Fruit fly (Drosophila melanogaster) whole organism, embryonic: Measurements from ENCODE around the gene Gdh.
A peak's percentile ranks its signal among the peaks of the same experiment; 100 is the strongest.

ENCODE experiments used
- CG1024 ChIP-seq: fragments of 200-800 bp; sonication (Bioruptor generic); IDR thresholded peaks from 2 replicates; pipeline ENCODE4 v1.3.6; 2022; ENCODE audit warnings: missing biosample characterization, missing genetic modification characterization
- CG10267 ChIP-seq: fragments of 200-800 bp; sonication (Bioruptor generic); optimal IDR thresholded peaks from 2 replicates; lab custom pipeline; 2018; ENCODE audit warnings: missing biosample characterization, mild to moderate bottlenecking, missing genetic modification characterization, moderate library complexity
- CG11723 ChIP-seq: fragments of 200-800 bp; sonication (Bioruptor generic); optimal IDR thresholded peaks from 2 replicates; lab custom pipeline; 2017; ENCODE audit warnings: missing biosample characterization, mild to moderate bottlenecking, missing genetic modification characterization
- CG12391 ChIP-seq: fragments of 200-800 bp; sonication (Bioruptor generic); optimal IDR thresholded peaks from 3 replicates; lab custom pipeline; 2018; ENCODE audit warnings: missing biosample characterization, mild to moderate bottlenecking, missing genetic modification characterization, moderate library complexity
- CG13287 ChIP-seq: fragments of 200-800 bp; sonication (Bioruptor generic); IDR thresholded peaks from 2 replicates; pipeline ENCODE4 v1.3.6; 2022; ENCODE audit warnings: missing biosample characterization, missing genetic modification characterization; ENCODE audit not compliant: partially characterized antibody
- CG15514 ChIP-seq: fragments of 200-800 bp; sonication (Bioruptor generic); optimal IDR thresholded peaks from 3 replicates; lab custom pipeline; 2017; ENCODE audit warnings: missing biosample characterization, missing genetic modification characterization, mild to moderate bottlenecking, moderate library complexity, missing genetic modification reagents
- CG15601 ChIP-seq: fragments of 200-800 bp; sonication (Bioruptor generic); optimal IDR thresholded peaks from 3 replicates; lab custom pipeline; 2019; ENCODE audit warnings: missing biosample characterization, mild to moderate bottlenecking, missing genetic modification characterization, moderate library complexity
- CG16813 ChIP-seq: fragments of 200-800 bp; sonication (Bioruptor generic); IDR thresholded peaks from 3 replicates; pipeline ENCODE4 v1.3.6; 2022; ENCODE audit warnings: missing biosample characterization, missing genetic modification characterization; ENCODE audit not compliant: partially characterized antibody
- CG17186 ChIP-seq: fragments of 200-800 bp; sonication (Bioruptor generic); optimal IDR thresholded peaks from 3 replicates; lab custom pipeline; 2017; ENCODE audit warnings: missing biosample characterization, missing genetic modification reagents, missing genetic modification characterization
- CG18262 ChIP-seq: fragments of 200-800 bp; optimal IDR thresholded peaks from 3 replicates; lab custom pipeline; 2019; ENCODE audit warnings: missing biosample characterization, mild to moderate bottlenecking, missing genetic modification characterization, moderate library complexity
- CG2678 ChIP-seq: fragments of 200-800 bp; sonication (Bioruptor generic); optimal IDR thresholded peaks from 3 replicates; lab custom pipeline; 2019; ENCODE audit warnings: missing biosample characterization, mild to moderate bottlenecking, missing genetic modification characterization, moderate library complexity
- CG2889 ChIP-seq: fragments of 200-800 bp; sonication (Bioruptor generic); IDR thresholded peaks from 3 replicates; pipeline ENCODE4 v1.3.6; 2022; ENCODE audit warnings: missing biosample characterization, missing genetic modification characterization
- CG3163 ChIP-seq: fragments of 200-800 bp; sonication (Bioruptor generic); optimal IDR thresholded peaks from 3 replicates; lab custom pipeline; 2016; ENCODE audit warnings: missing biosample characterization, missing genetic modification characterization
- CG34422 ChIP-seq: fragments of 200-800 bp; sonication (Bioruptor generic); IDR thresholded peaks from 3 replicates; pipeline ENCODE4 v1.3.6; 2022; ENCODE audit warnings: missing biosample characterization, missing genetic modification characterization
- CG9797 ChIP-seq: fragments of 200-800 bp; sonication (Bioruptor generic); optimal IDR thresholded peaks from 3 replicates; lab custom pipeline; 2018; ENCODE audit warnings: missing biosample characterization, mild to moderate bottlenecking, missing genetic modification characterization
- D19A ChIP-seq: fragments of 200-800 bp; optimal IDR thresholded peaks from 3 replicates; lab custom pipeline; 2019; ENCODE audit warnings: missing biosample characterization, mild to moderate bottlenecking, missing genetic modification characterization, moderate library complexity
- Dip3 ChIP-seq: fragments of 200-800 bp; sonication (Bioruptor generic); optimal IDR thresholded peaks from 3 replicates; lab custom pipeline; 2016; ENCODE audit warnings: missing biosample characterization, missing genetic modification characterization
- H15 ChIP-seq: fragments of 200-800 bp; sonication (Bioruptor generic); IDR thresholded peaks from 3 replicates; pipeline ENCODE4 v1.3.6; 2022; ENCODE audit warnings: missing biosample characterization, missing genetic modification characterization
- H2.0 ChIP-seq: fragments of 200-800 bp; sonication (Bioruptor generic); IDR thresholded peaks from 2 replicates; pipeline ENCODE4 v1.3.6; 2022; ENCODE audit warnings: missing biosample characterization, missing genetic modification characterization
- Hmr ChIP-seq: fragments of 200-800 bp; sonication (Bioruptor generic); optimal IDR thresholded peaks from 3 replicates; lab custom pipeline; 2017; ENCODE audit warnings: mild to moderate bottlenecking, missing biosample characterization, missing genetic modification reagents, missing genetic modification characterization
- MBD-R2 ChIP-seq: fragments of 200-800 bp; sonication (Bioruptor generic); IDR thresholded peaks from 2 replicates; pipeline ENCODE4 v1.3.6; 2022; ENCODE audit warnings: missing biosample characterization, missing genetic modification characterization
- Mad ChIP-seq: fragments of 200-800 bp; sonication (Bioruptor generic); optimal IDR thresholded peaks from 2 replicates; lab custom pipeline; 2016; ENCODE audit warnings: missing biosample characterization, missing genetic modification characterization
- Med ChIP-seq: fragments of 200-800 bp; sonication (Bioruptor generic); peaks from one replicate; lab custom pipeline; 2016; ENCODE audit warnings: missing biosample characterization, missing genetic modification characterization, mild to moderate bottlenecking, inconsistent platforms, moderate library complexity
- NC2β ChIP-seq: fragments of 200-800 bp; sonication (Bioruptor generic); optimal IDR thresholded peaks from 2 replicates; lab custom pipeline; 2016; ENCODE audit warnings: missing biosample characterization, missing genetic modification characterization
- NK7.1 ChIP-seq: fragments of 200-800 bp; sonication (Bioruptor generic); optimal IDR thresholded peaks from 3 replicates; lab custom pipeline; 2016; ENCODE audit warnings: missing biosample characterization, missing genetic modification characterization
- Pdp1 ChIP-seq, 2 experiments: fragments of 200-800 bp; sonication (Bioruptor generic); optimal IDR thresholded peaks; 3 replicates each; lab custom pipeline; 2016; ENCODE audit warnings: missing biosample characterization in 2 of 2, missing genetic modification characterization in 2 of 2, mild to moderate bottlenecking in 1 of 2, moderate library complexity in 1 of 2
- Trl ChIP-seq, 3 experiments: fragments of >200 bp in 2 of 3; fragments of 200-800 bp in 1 of 3; sonication (Bioruptor generic) in 1 of 3; optimal IDR thresholded peaks; 2 replicates in 1 of 3; 3 replicates in 2 of 3; lab custom pipeline; 2016 to 2017; ENCODE audit warnings: missing biosample characterization in 1 of 3, missing genetic modification characterization in 1 of 3
- bcd ChIP-seq: fragments of 200-800 bp; sonication (Bioruptor generic); optimal IDR thresholded peaks from 2 replicates; lab custom pipeline; 2017; ENCODE audit warnings: missing biosample characterization, mild to moderate bottlenecking, missing genetic modification characterization
- cato ChIP-seq: fragments of 200-800 bp; sonication (Bioruptor generic); optimal IDR thresholded peaks from 2 replicates; lab custom pipeline; 2016; ENCODE audit warnings: missing biosample characterization, missing genetic modification characterization, borderline replicate concordance
- dmrt11E ChIP-seq: fragments of 200-800 bp; sonication (Bioruptor generic); optimal IDR thresholded peaks from 3 replicates; lab custom pipeline; 2018; ENCODE audit warnings: missing biosample characterization, mild to moderate bottlenecking, missing genetic modification characterization, moderate library complexity
- gce ChIP-seq: fragments of 200-800 bp; sonication (Bioruptor generic); IDR thresholded peaks from 3 replicates; pipeline ENCODE4 v1.3.6; 2022; ENCODE audit warnings: missing biosample characterization, missing genetic modification characterization
- lilli ChIP-seq: fragments of 200-800 bp; sonication (Bioruptor generic); optimal IDR thresholded peaks from 3 replicates; lab custom pipeline; 2016; ENCODE audit warnings: missing biosample characterization, missing genetic modification characterization
- nerfin-1 ChIP-seq: fragments of 200-800 bp; sonication (Bioruptor generic); optimal IDR thresholded peaks from 3 replicates; lab custom pipeline; 2019; ENCODE audit warnings: missing biosample characterization, mild to moderate bottlenecking, missing genetic modification characterization, moderate library complexity
- prd ChIP-seq, 3 experiments: fragments of >200 bp in 2 of 3; fragments of 200-800 bp in 1 of 3; sonication (Bioruptor generic) in 1 of 3; optimal IDR thresholded peaks in 2 of 3; IDR thresholded peaks in 1 of 3; 2 replicates in 2 of 3; 3 replicates in 1 of 3; pipeline versions ENCODE4 v1.3.6 to Lab custom; 2017 to 2022; ENCODE audit warnings: missing biosample characterization in 1 of 3, missing genetic modification characterization in 1 of 3
- salm ChIP-seq: fragments of 200-800 bp; sonication (Bioruptor generic); optimal IDR thresholded peaks from 2 replicates; lab custom pipeline; 2018; ENCODE audit warnings: missing biosample characterization, mild to moderate bottlenecking, missing genetic modification characterization
- sna ChIP-seq: fragments of 200-800 bp; sonication (Bioruptor generic); IDR thresholded peaks from 2 replicates; pipeline ENCODE4 v1.3.6; 2022; ENCODE audit warnings: missing biosample characterization, missing genetic modification characterization; ENCODE audit not compliant: partially characterized antibody
- tin ChIP-seq: fragments of 200-800 bp; sonication (Bioruptor generic); optimal IDR thresholded peaks from 3 replicates; lab custom pipeline; 2016; ENCODE audit warnings: missing biosample characterization, missing genetic modification characterization
- tio ChIP-seq: fragments of 200-800 bp; sonication (Bioruptor generic); optimal IDR thresholded peaks from 2 replicates; lab custom pipeline; 2017; ENCODE audit warnings: missing biosample characterization, missing genetic modification characterization, inconsistent platforms

Gene Gdh

dm6 chr3R:23931095-23931728 lies 11.7 kb downstream of the Gdh start, which contains the start of the genes Rpt2 and CG13599 (continued):
- TF ChIP-seq NC2β (GFP tag; lab: Kevin White, UChicago) (peak; percentile 14), nerfin-1 (peak; percentile 5), Pdp1 (GFP tag; optimal IDR thresholded peaks at IDR 0.05; lab: Kevin White, UChicago) (peak in 1 of 2 experiments; percentile 13), Med (peak; percentile 78), Mad (GFP tag; lab: Kevin White, UChicago) (peak; percentile 14), H15 (GFP tag; lab: Robert Waterston, UW) (no peak), CG3163 (GFP tag; lab: Kevin White, UChicago) (no peak), cato (GFP tag; lab: Kevin White, UChicago) (no peak), Dip3 (GFP tag; lab: Kevin White, UChicago) (no peak), CG16813 (GFP tag; lab: Robert Waterston, UW) (peak; percentile 59), CG10267 (tag; lab: Kevin White, UChicago) (peak; percentile 69), H2.0 (GFP tag; lab: Robert Waterston, UW) (no peak), CG15514 (GFP tag; lab: Kevin White, UChicago) (peak; percentile 50), prd (optimal IDR thresholded peaks at IDR 0.05; lab: Kevin White, UChicago) (no peak), prd (GFP tag; IDR thresholded peaks at IDR 0.05; lab: Robert Waterston, UW) (no peak), CG13287 (peak; percentile 70; the same call in 1 of the 2 replicates), dmrt11E (tag; lab: Kevin White, UChicago) (peak; percentile 17), CG1024 (GFP tag; lab: Robert Waterston, UW) (no peak), sna (no peak), CG2678 (tag; lab: Kevin White, UChicago) (no peak), tio (GFP tag; lab: Kevin White, UChicago) (no peak), tin (GFP tag; lab: Kevin White, UChicago) (no peak), CG2889 (GFP tag; lab: Robert Waterston, UW) (no peak), gce (GFP tag; lab: Robert Waterston, UW) (no peak), CG11723 (GFP tag; lab: Kevin White, UChicago) (no peak), CG9797 (GFP tag; lab: Kevin White, UChicago) (peak; percentile 37), Hmr (GFP tag; lab: Kevin White, UChicago) (no peak), NK7.1 (GFP tag; lab: Kevin White, UChicago) (no peak), D19A (tag; lab: Kevin White, UChicago) (peak; percentile 20), CG15601 (tag; lab: Kevin White, UChicago) (peak; percentile 48), salm (no peak), CG12391 (peak; percentile 63), lilli (GFP tag; lab: Kevin White, UChicago) (peak; percentile 34), bcd (GFP tag; lab: Kevin White, UChicago) (no peak), MBD-R2 (GFP tag; lab: Robert Waterston, UW) (peak; percentile 74), CG17186 (GFP tag; lab: Kevin White, UChicago) (peak; percentile 69), CG18262 (tag; lab: Kevin White, UChicago) (peak; percentile 24), CG34422 (GFP tag; lab: Robert Waterston, UW) (peak; percentile 56; the same call in 1 of the 3 replicates), Trl (optimal IDR thresholded peaks at IDR 0.05; lab: Kevin White, UChicago) (no peak), Trl (GFP tag; optimal IDR thresholded peaks at IDR 0.05; lab: Kevin White, UChicago) (no peak)
- TF ChIP-seq, all 482 proteins: peak for 108
